Fruit fly (Drosophila melanogaster) whole organism: ENCODE results near the gene Cngl.

Experiments used
- psq ChIP-seq: fragments of >200 bp; optimal IDR thresholded peaks from 2 replicates; lab custom pipeline; 2017
- usp ChIP-seq: fragments of >200 bp; optimal IDR thresholded peaks from 2 replicates; lab custom pipeline; 2017; ENCODE audit warnings: missing biosample characterization, missing genetic modification characterization, mixed read lengths

DNA sequence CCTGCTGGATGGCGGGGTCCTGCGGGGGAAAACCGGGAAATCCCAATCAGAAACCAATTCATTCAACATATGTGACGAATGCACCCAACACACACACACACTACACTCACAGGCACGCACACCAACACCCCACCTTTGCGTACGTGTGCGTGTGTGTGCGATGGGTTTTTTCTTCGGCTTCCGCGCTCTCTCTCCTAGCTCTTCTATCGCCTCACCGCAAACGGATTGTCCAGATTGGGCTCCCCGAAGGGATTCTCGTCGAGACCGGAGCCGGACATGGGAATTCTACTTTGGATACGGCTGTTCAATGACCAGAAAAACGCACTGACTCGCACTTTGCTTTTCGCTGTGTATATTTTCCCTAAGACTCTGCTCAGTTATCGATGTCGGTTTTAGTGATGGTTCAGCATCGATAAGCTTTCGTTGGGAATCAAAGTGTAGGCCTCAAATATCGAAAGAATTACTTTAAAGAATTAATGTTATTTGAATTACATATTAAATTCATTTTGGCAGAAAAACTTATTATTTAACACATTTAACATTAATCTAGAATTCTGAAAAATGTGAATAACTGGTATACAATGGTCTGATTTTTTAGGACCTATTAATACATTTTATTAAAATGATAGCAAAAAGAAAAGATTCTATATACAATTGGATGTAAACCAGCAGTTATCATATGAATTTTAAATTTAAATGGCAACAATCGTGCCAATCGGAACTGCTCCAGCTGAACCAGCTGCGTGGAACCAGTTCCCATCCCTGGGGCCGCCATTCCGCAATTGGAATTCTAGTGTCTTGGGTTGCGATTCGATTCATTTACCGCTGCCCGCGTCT is 8.7 kb upstream of the Cngl start, which contains the start of the genes Scamp and Ahcy:
- no peak for TF ChIP-seq psq (lab: Kevin White, UChicago)
- TF ChIP-seq usp (GFP tag; lab: Kevin White, UChicago), result no peak
